Worm (Caenorhabditis elegans): ENCODE results near the gene VF13D12L.3.

DNA sequence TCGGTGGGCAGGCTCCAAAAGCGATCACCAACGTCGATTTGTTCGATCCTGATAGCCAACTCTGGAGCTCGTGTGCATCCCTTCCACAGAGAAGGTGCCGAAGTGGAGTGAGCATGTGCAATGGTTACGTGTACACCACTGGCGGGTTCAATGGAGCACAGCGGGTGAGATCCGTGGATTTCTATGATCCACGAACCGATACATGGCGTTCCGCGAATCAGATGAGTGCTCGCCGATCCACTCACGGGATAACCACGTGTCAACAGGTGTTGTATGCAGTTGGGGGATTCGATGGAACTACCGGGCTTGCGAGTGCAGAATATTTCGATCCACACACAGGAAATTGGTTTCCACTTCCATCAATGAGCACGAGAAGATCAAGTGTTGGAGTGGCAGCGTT lies 14.9 kb upstream of the VF13D12L.3 start:
- TF ChIP-seq W03F9.2 (tag; optimal IDR thresholded peaks at IDR 0.05) = no peak
- no peak for TF ChIP-seq him-1 (tag; optimal IDR thresholded peaks at IDR 0.05)

Measured in whole organism, L4/young adult.